Worm (Caenorhabditis elegans) whole organism, L4/young adult: Measurements from ENCODE around the gene Y50D4C.5.

Experiments used
- dao-5 ChIP-seq: sonication (generic microtip); optimal IDR thresholded peaks from 2 replicates; lab custom pipeline; 2016; ENCODE audit warnings: missing genotype, missing genetic modification characterization, moderate library complexity, missing compliant biosample characterization
- him-1 ChIP-seq: sonication (generic microtip); optimal IDR thresholded peaks from 2 replicates; lab custom pipeline; 2016; ENCODE audit warnings: missing genotype, missing genetic modification reagents, missing genetic modification characterization, missing compliant biosample characterization

- TF ChIP-seq dao-5 (tag; lab: Kevin White, UChicago): no peak
- no peak for TF ChIP-seq him-1
Measured at ce11 chrV:1001163-1001562, 2.4 kb downstream of the Y50D4C.5 start.
